Worm (Caenorhabditis elegans) whole organism, L4 larva: ENCODE measurements around the gene ZK180.8.

ENCODE experiments used
- F26F4.8 ChIP-seq: fragments of 200-800 bp; sonication (Bioruptor generic); conservative IDR thresholded peaks from 2 replicates; pipeline ENCODE4 v1.3.6; 2022; ENCODE audit warnings: missing genetic modification characterization, missing compliant biosample characterization
- F37D6.2 ChIP-seq: sonication (generic microtip); optimal IDR thresholded peaks from 2 replicates; lab custom pipeline; 2016; ENCODE audit warnings: mild to moderate bottlenecking, missing genetic modification characterization, missing compliant biosample characterization
- R02D3.7 ChIP-seq: fragments of 150-350 bp; sonication (generic microtip); optimal IDR thresholded peaks from 3 replicates; lab custom pipeline; 2014; ENCODE audit warnings: missing biosample characterization, missing genetic modification characterization
- T26A8.4 ChIP-seq: fragments of 200-800 bp; sonication (Bioruptor generic); IDR thresholded peaks from 2 replicates; pipeline ENCODE4 v1.3.6; 2022; ENCODE audit warnings: missing genetic modification characterization, missing compliant biosample characterization
- Y105C5A.15 ChIP-seq: fragments of 200-800 bp; sonication (Bioruptor generic); IDR thresholded peaks from 2 replicates; pipeline ENCODE4 v1.3.6; 2022; ENCODE audit warnings: missing genetic modification characterization, missing compliant biosample characterization
- Y5F2A.4 ChIP-seq: fragments of 200-800 bp; sonication (Bioruptor generic); optimal IDR thresholded peaks from 2 replicates; lab custom pipeline; 2018; ENCODE audit warnings: mild to moderate bottlenecking, missing genetic modification characterization, missing compliant biosample characterization
- ZK546.5 ChIP-seq, 2 experiments: sonication (generic microtip); optimal IDR thresholded peaks; 2 replicates each; lab custom pipeline; 2017; ENCODE audit warnings: missing biosample characterization in 2 of 2, missing genetic modification characterization in 2 of 2
- aha-1 ChIP-seq: fragments of 150-350 bp; peaks from one replicate; lab custom pipeline; 2014; ENCODE audit warnings: missing biosample characterization, missing genetic modification characterization
- arid-1 ChIP-seq: fragments of 200-800 bp; sonication (Bioruptor generic); conservative IDR thresholded peaks from 2 replicates; pipeline ENCODE4 v1.3.6; 2022; ENCODE audit warnings: missing genetic modification reagents, missing genetic modification characterization, missing compliant biosample characterization
- ceh-32 ChIP-seq: sonication (generic microtip); optimal IDR thresholded peaks from 2 replicates; lab custom pipeline; 2016; ENCODE audit warnings: mild to moderate bottlenecking, missing genetic modification characterization, missing compliant biosample characterization; ENCODE audit not compliant: poor library complexity
- ceh-44 ChIP-seq: fragments of 200-800 bp; sonication (Bioruptor generic); IDR thresholded peaks from 2 replicates; pipeline ENCODE4 v1.3.6; 2022; ENCODE audit warnings: missing genetic modification reagents, missing genetic modification characterization, missing compliant biosample characterization
- ceh-62 ChIP-seq: sonication (generic microtip); optimal IDR thresholded peaks from 2 replicates; lab custom pipeline; 2017; ENCODE audit warnings: missing biosample characterization, missing genetic modification characterization
- ceh-82 ChIP-seq: sonication (generic microtip); optimal IDR thresholded peaks from 2 replicates; lab custom pipeline; 2017; ENCODE audit warnings: missing biosample characterization, missing genetic modification characterization
- daf-19 ChIP-seq: fragments of 200-800 bp; sonication (Bioruptor generic); conservative IDR thresholded peaks from 2 replicates; pipeline ENCODE4 v1.3.6; 2022; ENCODE audit warnings: missing genetic modification characterization, missing compliant biosample characterization
- dmd-9 ChIP-seq: fragments of 200-800 bp; sonication (Bioruptor generic); IDR thresholded peaks from 2 replicates; pipeline ENCODE4 v1.3.6; 2022; ENCODE audit warnings: missing genetic modification reagents, missing genetic modification characterization, missing compliant biosample characterization
- dpl-1 ChIP-seq: fragments of 150-350 bp; optimal IDR thresholded peaks from 2 replicates; lab custom pipeline; 2014; ENCODE audit warnings: missing biosample characterization, missing genetic modification reagents, missing genetic modification characterization
- fkh-10 ChIP-seq: fragments of 150-350 bp; optimal IDR thresholded peaks from 2 replicates; lab custom pipeline; 2014; ENCODE audit warnings: missing biosample characterization, missing genetic modification reagents, missing genetic modification characterization
- gei-8 ChIP-seq: fragments of 200-800 bp; sonication (Bioruptor generic); optimal IDR thresholded peaks from 2 replicates; lab custom pipeline; 2018; ENCODE audit warnings: mild to moderate bottlenecking, missing genetic modification characterization, missing compliant biosample characterization
- hif-1 ChIP-seq, 2 experiments: sonication (generic microtip); optimal IDR thresholded peaks; 2 replicates each; lab custom pipeline; 2016 to 2017; ENCODE audit warnings: missing compliant biosample characterization in 2 of 2, missing genetic modification characterization in 2 of 2, missing genetic modification reagents in 2 of 2, missing genotype in 2 of 2, mild to moderate bottlenecking in 1 of 2
- hlh-30 ChIP-seq: sonication (generic microtip); optimal IDR thresholded peaks from 2 replicates; lab custom pipeline; 2017; ENCODE audit warnings: antibody characterized with exemption, mild to moderate bottlenecking, missing genetic modification characterization, missing compliant biosample characterization; ENCODE audit not compliant: insufficient read depth
- hmg-1.1 ChIP-seq: fragments of 200-800 bp; sonication (Bioruptor generic); IDR thresholded peaks from 2 replicates; pipeline ENCODE4 v1.3.6; 2022; ENCODE audit warnings: missing genetic modification reagents, missing genetic modification characterization, missing compliant biosample characterization
- lim-7 ChIP-seq: fragments of 200-800 bp; sonication (Bioruptor generic); IDR thresholded peaks from 2 replicates; pipeline ENCODE4 v1.3.6; 2022; ENCODE audit warnings: missing genetic modification characterization, missing compliant biosample characterization
- lin-39 ChIP-seq: fragments of 150-350 bp; optimal IDR thresholded peaks from 2 replicates; lab custom pipeline; 2014; ENCODE audit warnings: missing biosample characterization, missing genetic modification reagents, missing genetic modification characterization
- lsy-2 ChIP-seq, 2 experiments: fragments of 150-350 bp in 1 of 2; sonication (generic microtip) in 1 of 2; optimal IDR thresholded peaks; 2 replicates each; lab custom pipeline; 2014 to 2017; ENCODE audit warnings: missing biosample characterization in 2 of 2, missing genetic modification characterization in 2 of 2
- mdl-1 ChIP-seq, 2 experiments: fragments of 150-350 bp in 1 of 2; sonication (generic microtip) in 1 of 2; optimal IDR thresholded peaks; 2 replicates each; lab custom pipeline; 2014 to 2017; ENCODE audit warnings: missing biosample characterization in 2 of 2, missing genetic modification characterization in 2 of 2
- mdt-29 ChIP-seq: fragments of 200-800 bp; sonication (Bioruptor generic); IDR thresholded peaks from 2 replicates; pipeline ENCODE4 v1.3.6; 2022; ENCODE audit warnings: missing genetic modification reagents, missing genetic modification characterization, missing compliant biosample characterization
- mes-2 ChIP-seq: sonication (generic microtip); optimal IDR thresholded peaks from 2 replicates; lab custom pipeline; 2016; ENCODE audit warnings: missing genotype, mild to moderate bottlenecking, missing genetic modification characterization, missing compliant biosample characterization; ENCODE audit not compliant: poor library complexity, severe bottlenecking
- mxl-2 ChIP-seq: fragments of 200-800 bp; sonication (Bioruptor generic); conservative IDR thresholded peaks from 2 replicates; pipeline ENCODE4 v1.3.6; 2022; ENCODE audit warnings: missing genetic modification reagents, missing genetic modification characterization, missing compliant biosample characterization
- mxl-3 ChIP-seq: fragments of 200-800 bp; sonication (Bioruptor generic); optimal IDR thresholded peaks from 2 replicates; lab custom pipeline; 2018; ENCODE audit warnings: mild to moderate bottlenecking, missing genetic modification characterization, missing compliant biosample characterization
- nhr-11 ChIP-seq: fragments of 150-350 bp; optimal IDR thresholded peaks from 2 replicates; lab custom pipeline; 2014; ENCODE audit warnings: missing biosample characterization, missing genetic modification characterization
- nhr-28 ChIP-seq: fragments of 150-350 bp; optimal IDR thresholded peaks from 2 replicates; lab custom pipeline; 2014; ENCODE audit warnings: missing biosample characterization, missing genetic modification characterization
- nhr-41 ChIP-seq: fragments of 200-800 bp; sonication (Bioruptor generic); IDR thresholded peaks from 2 replicates; pipeline ENCODE4 v1.3.6; 2022; ENCODE audit warnings: missing genetic modification reagents, missing genetic modification characterization, missing compliant biosample characterization
- nhr-6 ChIP-seq: fragments of 150-350 bp; optimal IDR thresholded peaks from 2 replicates; lab custom pipeline; 2014; ENCODE audit warnings: missing biosample characterization, missing genetic modification characterization
- nhr-77 ChIP-seq: fragments of 150-350 bp; optimal IDR thresholded peaks from 2 replicates; lab custom pipeline; 2014; ENCODE audit warnings: missing biosample characterization, missing genetic modification characterization
- pha-4 ChIP-seq, 2 experiments: fragments of 150-350 bp in 1 of 2; fragments of 200-800 bp in 1 of 2; sonication (Bioruptor generic) in 1 of 2; IDR thresholded peaks in 1 of 2; optimal IDR thresholded peaks in 1 of 2; 2 replicates each; pipeline versions ENCODE4 v1.3.6 to Lab custom; 2014 to 2022; ENCODE audit warnings: missing genetic modification characterization in 2 of 2, missing genetic modification reagents in 2 of 2, missing biosample characterization in 1 of 2, missing compliant biosample characterization in 1 of 2
- php-3 ChIP-seq: fragments of 200-800 bp; sonication (Bioruptor generic); IDR thresholded peaks from 2 replicates; pipeline ENCODE4 v1.3.6; 2022; ENCODE audit warnings: missing genetic modification reagents, missing genetic modification characterization, missing compliant biosample characterization
- pqm-1 ChIP-seq: sonication (generic microtip); optimal IDR thresholded peaks from 2 replicates; lab custom pipeline; 2017; ENCODE audit warnings: missing biosample characterization, missing genetic modification characterization
- rbr-2 ChIP-seq: sonication (generic microtip); optimal IDR thresholded peaks from 2 replicates; lab custom pipeline; 2016; ENCODE audit warnings: missing genotype, missing genetic modification characterization, missing compliant biosample characterization
- sdz-12 ChIP-seq: fragments of 200-800 bp; sonication (Bioruptor generic); optimal IDR thresholded peaks from 2 replicates; lab custom pipeline; 2018; ENCODE audit warnings: mild to moderate bottlenecking, missing genetic modification characterization, missing compliant biosample characterization
- snpc-1.2 ChIP-seq: fragments of 200-800 bp; sonication (Bioruptor generic); IDR thresholded peaks from 2 replicates; pipeline ENCODE4 v1.3.6; 2022; ENCODE audit warnings: missing genetic modification reagents, missing genetic modification characterization, missing compliant biosample characterization
- snpc-4 ChIP-seq: fragments of 150-350 bp; optimal IDR thresholded peaks from 2 replicates; lab custom pipeline; 2014; ENCODE audit warnings: missing biosample characterization, missing genetic modification characterization
- spr-1 ChIP-seq: sonication (generic microtip); optimal IDR thresholded peaks from 2 replicates; lab custom pipeline; 2016; ENCODE audit warnings: mild to moderate bottlenecking, missing genetic modification characterization, missing compliant biosample characterization
- tra-1 ChIP-seq: fragments of 200-800 bp; sonication (Bioruptor generic); IDR thresholded peaks from 2 replicates; pipeline ENCODE4 v1.3.6; 2022; ENCODE audit warnings: missing genetic modification reagents, missing genetic modification characterization, missing compliant biosample characterization
- unc-130 ChIP-seq: sonication (generic microtip); optimal IDR thresholded peaks from 2 replicates; lab custom pipeline; 2016; ENCODE audit warnings: missing genetic modification reagents, missing genetic modification characterization, missing compliant biosample characterization
- unc-39 ChIP-seq: sonication (generic microtip); optimal IDR thresholded peaks from 2 replicates; lab custom pipeline; 2017; ENCODE audit warnings: missing biosample characterization, missing genetic modification characterization
- vab-7 ChIP-seq: fragments of 200-800 bp; sonication (Bioruptor generic); IDR thresholded peaks from 2 replicates; pipeline ENCODE4 v1.3.6; 2022; ENCODE audit warnings: missing genetic modification reagents, missing genetic modification characterization, missing compliant biosample characterization
- zag-1 ChIP-seq: fragments of 150-350 bp; optimal IDR thresholded peaks from 2 replicates; lab custom pipeline; 2014; ENCODE audit warnings: missing biosample characterization, missing genetic modification characterization
- zfp-2 ChIP-seq: sonication (generic microtip); optimal IDR thresholded peaks from 2 replicates; lab custom pipeline; 2016; ENCODE audit warnings: mild to moderate bottlenecking, missing genetic modification characterization, missing compliant biosample characterization
- zfp-3 ChIP-seq: fragments of 200-800 bp; sonication (Bioruptor generic); conservative IDR thresholded peaks from 2 replicates; pipeline ENCODE4 v1.3.6; 2022; ENCODE audit warnings: missing genetic modification reagents, missing genetic modification characterization, missing compliant biosample characterization
- ztf-7 ChIP-seq: fragments of 150-350 bp; optimal IDR thresholded peaks from 2 replicates; lab custom pipeline; 2014; ENCODE audit warnings: missing biosample characterization, missing genetic modification characterization

ZK180.8 gene

ce11 chrIV:4468046-4468727 lies 43.3 kb downstream of the ZK180.8 start (continued):
- no peak for TF ChIP-seq nhr-28 (tag; lab: Kevin White, UChicago)
- peak; percentile 31 for TF ChIP-seq mxl-3 (GFP tag; lab: Kevin White, UChicago)
- TF ChIP-seq dmd-9: no peak
- peak; percentile 75; the same call in 1 of the 2 replicates for TF ChIP-seq T26A8.4 (GFP tag; lab: Robert Waterston, UW)
- TF ChIP-seq lsy-2 (tag; optimal IDR thresholded peaks at IDR 0.05; lab: Kevin White, UChicago): peak; percentile 33 to 72
- TF ChIP-seq spr-1: peak; percentile 33
- no peak for TF ChIP-seq lin-39 (tag; lab: Kevin White, UChicago)
- no peak for TF ChIP-seq ceh-62 (tag; lab: Kevin White, UChicago)
- no peak for TF ChIP-seq dpl-1 (GFP tag; lab: Kevin White, UChicago)
- no peak for TF ChIP-seq ceh-32 (tag; lab: Kevin White, UChicago)
- TF ChIP-seq unc-39 (tag; lab: Kevin White, UChicago): no peak
- no peak for TF ChIP-seq daf-19
- TF ChIP-seq zfp-2 (tag; lab: Kevin White, UChicago): peak; percentile 22
- no peak for TF ChIP-seq mxl-2
- peak; percentile 12 for TF ChIP-seq mes-2
- TF ChIP-seq ceh-44 (GFP tag; lab: Robert Waterston, UW): no peak
- peak; percentile 11 for TF ChIP-seq hlh-30 (tag; lab: Kevin White, UChicago)
- peak; percentile 1 for TF ChIP-seq nhr-6 (tag; lab: Kevin White, UChicago)
- no peak for TF ChIP-seq R02D3.7 (tag; lab: Kevin White, UChicago)
- TF ChIP-seq hmg-1.1: no peak
- peak; percentile 37 for TF ChIP-seq rbr-2
- TF ChIP-seq pqm-1: no peak
- no peak; the same call in 1 of the 2 replicates for TF ChIP-seq arid-1 (GFP tag; lab: Robert Waterston, UW)
- TF ChIP-seq pha-4 (GFP tag; IDR thresholded peaks at IDR 0.05; lab: Robert Waterston, UW): no peak
- TF ChIP-seq pha-4 (tag; optimal IDR thresholded peaks at IDR 0.05; lab: Kevin White, UChicago): peak; percentile 11
- TF ChIP-seq F37D6.2 (tag; lab: Kevin White, UChicago): no peak
- 0 out of 2 replicates have a peak, but pooled peaks have one; percentile 4 for TF ChIP-seq vab-7
- no peak for TF ChIP-seq lim-7 (GFP tag; lab: Robert Waterston, UW)
- TF ChIP-seq unc-130 (GFP tag; lab: Kevin White, UChicago): peak; percentile 44
- peak; percentile 26 to 65 for TF ChIP-seq hif-1 (tag; optimal IDR thresholded peaks at IDR 0.05; lab: Kevin White, UChicago)
- TF ChIP-seq ztf-7: no peak
- TF ChIP-seq gei-8 (GFP tag; lab: Kevin White, UChicago): no peak
- TF ChIP-seq snpc-4 (tag; lab: Kevin White, UChicago): no peak
- 0 out of 2 replicates have a peak, but pooled peaks have one; percentile 31 for TF ChIP-seq php-3 (GFP tag; lab: Robert Waterston, UW)
- no peak for TF ChIP-seq snpc-1.2
- peak; percentile 30 for TF ChIP-seq aha-1 (tag; lab: Kevin White, UChicago)
- TF ChIP-seq zfp-3 (GFP tag; lab: Robert Waterston, UW): peak; percentile 89; the same call in 1 of the 2 replicates
- TF ChIP-seq zag-1 (tag; lab: Kevin White, UChicago): no peak
- no peak for TF ChIP-seq mdl-1 (tag; optimal IDR thresholded peaks at IDR 0.05; lab: Kevin White, UChicago)
- TF ChIP-seq mdt-29 (GFP tag; lab: Robert Waterston, UW): no peak; the same call in none of the 2 replicates
- TF ChIP-seq sdz-12 (GFP tag; lab: Kevin White, UChicago): peak; percentile 56
- no peak for TF ChIP-seq ZK546.5 (tag; optimal IDR thresholded peaks at IDR 0.05; lab: Kevin White, UChicago)
- no peak for TF ChIP-seq fkh-10
- 0 out of 2 replicates have a peak, but pooled peaks have one; percentile 40 for TF ChIP-seq Y105C5A.15 (GFP tag; lab: Robert Waterston, UW)
- TF ChIP-seq ceh-82 (tag; lab: Kevin White, UChicago): no peak
- TF ChIP-seq nhr-77 (tag; lab: Kevin White, UChicago): no peak
- peak; percentile 21 for TF ChIP-seq Y5F2A.4 (GFP tag; lab: Kevin White, UChicago)
- no peak for TF ChIP-seq tra-1
- TF ChIP-seq nhr-41 (GFP tag; lab: Robert Waterston, UW): no peak
- no peak for TF ChIP-seq F26F4.8 (GFP tag; lab: Robert Waterston, UW)
- TF ChIP-seq nhr-11 (tag; lab: Kevin White, UChicago): peak; percentile 14
